Fruit fly (Drosophila melanogaster) whole organism, prepupa: ENCODE measurements around the gene CG9951.

Source experiments
- CG11294 ChIP-seq: fragments of 200-800 bp; sonication (Bioruptor generic); IDR thresholded peaks from 2 replicates; pipeline ENCODE4 v1.3.6; 2022; ENCODE audit warnings: missing biosample characterization, missing genetic modification characterization
- CG1621 ChIP-seq: fragments of 200-800 bp; sonication (Bioruptor generic); optimal IDR thresholded peaks from 3 replicates; lab custom pipeline; 2018; ENCODE audit warnings: missing biosample characterization, mild to moderate bottlenecking, missing genetic modification characterization
- CG16779 ChIP-seq: fragments of 200-800 bp; sonication (Bioruptor generic); optimal IDR thresholded peaks from 3 replicates; lab custom pipeline; 2017; ENCODE audit warnings: missing biosample characterization, mild to moderate bottlenecking, missing genetic modification characterization
- CG9139 ChIP-seq: fragments of 200-800 bp; sonication (Bioruptor generic); optimal IDR thresholded peaks from 3 replicates; lab custom pipeline; 2017; ENCODE audit warnings: missing biosample characterization, mild to moderate bottlenecking, missing genetic modification characterization
- Eip75B ChIP-seq: fragments of 200-800 bp; sonication (Bioruptor generic); optimal IDR thresholded peaks from 3 replicates; lab custom pipeline; 2016; ENCODE audit warnings: missing biosample characterization, missing genetic modification characterization
- pdm3 ChIP-seq: fragments of 200-800 bp; sonication (Bioruptor generic); optimal IDR thresholded peaks from 3 replicates; lab custom pipeline; 2016; ENCODE audit warnings: missing biosample characterization, missing genetic modification characterization

DNA sequence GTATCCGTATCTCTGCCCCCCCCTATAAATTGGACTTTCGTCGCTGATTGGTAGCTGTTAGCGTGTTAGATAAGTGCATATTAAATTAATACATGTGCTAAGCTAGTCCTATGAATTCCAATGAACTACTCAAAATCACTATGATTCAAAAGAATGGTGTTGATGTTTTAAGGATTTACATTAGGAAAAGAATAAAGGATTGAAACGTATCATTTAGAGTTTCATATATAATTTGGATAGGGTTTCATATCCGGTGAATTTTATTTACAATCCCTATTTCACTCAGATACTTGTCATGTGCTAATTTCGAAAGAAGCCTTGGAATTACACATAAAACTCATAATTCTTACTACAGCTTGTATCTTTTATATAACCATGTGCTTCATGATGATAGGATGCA is 2.6 kb upstream of the CG9951 start, which contains the start of gene CG13029:
- TF ChIP-seq CG1621 (no peak), CG16779 (tag; lab: Kevin White, UChicago) (no peak), CG9139 (no peak), Eip75B (no peak), pdm3 (GFP tag; lab: Kevin White, UChicago) (no peak), CG11294 (GFP tag; lab: Robert Waterston, UW) (no peak)
